Worm (Caenorhabditis elegans) whole organism, dauer: ENCODE data around the gene srh-282.

Experiments used
- unc-62 ChIP-seq: sonication (generic microtip); optimal IDR thresholded peaks from 2 replicates; lab custom pipeline; 2017; ENCODE audit warnings: missing biosample characterization, missing genetic modification reagents, missing genetic modification characterization

Gene srh-282

ce11 chrIV:273299-273698 lies at the start of gene srh-282:
Gene srh-282 (minus strand): TSS chrIV:273399.
- no peak for TF ChIP-seq unc-62 (GFP tag; lab: Kevin White, UChicago)

DNA sequence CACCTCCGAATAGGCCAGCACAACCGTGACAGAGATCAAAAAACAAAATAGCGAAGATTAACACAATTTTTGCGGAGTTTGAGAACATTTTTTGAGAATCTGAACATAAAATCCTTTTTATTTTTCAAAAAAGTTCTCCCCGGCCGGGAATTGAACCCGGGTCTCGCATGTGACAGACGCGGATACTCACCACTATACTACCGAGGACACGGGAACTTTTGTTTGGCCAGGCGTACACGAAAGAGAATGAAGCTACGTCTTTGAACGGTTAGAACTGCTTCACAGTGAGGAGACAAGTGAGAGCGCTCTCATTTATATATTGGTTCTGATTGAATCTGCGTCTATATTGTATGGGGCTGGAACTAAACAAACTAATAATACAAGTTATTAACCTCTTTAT lies 49.3 kb upstream of the srh-282 start, which contains the start of gene grl-26:
Gene grl-26 (minus strand): TSS at position 318 of the 400 bp plus-strand sequence.
- TF ChIP-seq unc-62 (GFP tag; lab: Kevin White, UChicago): no peak

DNA sequence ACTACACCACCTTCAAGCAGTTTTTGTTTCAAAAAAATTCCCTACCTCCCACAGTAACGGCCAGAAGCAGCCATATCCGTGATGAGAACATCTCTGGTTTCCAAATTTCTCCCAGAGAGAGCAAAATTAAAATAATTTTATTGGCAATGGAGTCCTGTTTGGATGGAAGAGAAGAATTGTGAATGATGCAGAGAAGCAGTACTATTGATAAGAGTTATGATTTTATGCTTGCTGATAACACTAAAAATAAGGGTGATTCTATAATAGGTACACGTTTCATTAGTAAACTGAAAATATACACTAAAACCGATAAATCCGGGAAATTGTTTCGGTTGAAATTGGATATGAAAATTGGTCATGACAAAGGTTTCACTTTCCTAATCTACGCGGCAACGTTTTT lies 47.2 kb upstream of the srh-282 start, which contains the start of gene dsc-4:
Gene dsc-4 (minus strand): TSS at position 165 of the 400 bp plus-strand sequence.
- TF ChIP-seq unc-62 (GFP tag; lab: Kevin White, UChicago): no peak

- TF ChIP-seq unc-62 (GFP tag; lab: Kevin White, UChicago): no peak
Observed at ce11 chrIV:319654-320053, 46.5 kb upstream of the srh-282 start.

DNA sequence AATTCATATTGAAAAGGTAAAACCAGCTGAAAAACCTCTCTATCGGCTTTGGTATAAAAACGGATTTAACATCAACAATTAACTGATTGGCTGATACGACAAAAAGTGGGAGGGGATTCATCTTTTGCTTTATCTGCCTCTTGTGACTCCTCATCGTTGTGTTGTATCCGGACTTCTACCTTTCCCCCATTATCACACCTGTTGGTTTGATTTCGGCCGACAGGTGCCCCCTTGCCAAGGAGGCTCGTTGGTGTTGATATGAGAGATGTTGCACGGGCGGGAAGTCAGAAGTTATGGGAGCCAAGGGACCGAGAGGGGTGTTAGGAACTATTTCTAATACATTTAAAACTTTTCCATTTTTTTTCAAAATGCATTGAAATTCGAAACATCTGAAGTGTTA lies 41.3 kb upstream of the srh-282 start:
- no peak for TF ChIP-seq unc-62 (GFP tag; lab: Kevin White, UChicago)

DNA sequence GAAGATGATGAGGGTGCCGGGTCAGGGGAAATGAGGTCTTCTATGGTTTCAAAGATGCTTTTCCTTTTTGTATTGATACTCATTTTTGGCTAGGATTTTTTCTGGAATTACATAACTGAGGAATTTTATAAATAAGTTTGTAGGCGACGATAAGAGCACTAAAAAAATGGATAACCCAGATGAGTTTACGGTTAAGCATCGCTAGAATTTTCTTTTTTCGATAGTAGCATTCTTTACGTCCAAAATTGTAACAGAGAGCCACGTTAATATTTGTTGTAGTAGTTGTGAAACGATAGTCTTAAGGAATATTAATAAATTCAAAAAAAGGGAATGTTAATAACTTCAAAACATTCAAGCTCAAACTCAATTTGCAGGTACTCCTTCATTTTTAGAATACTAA lies 40.4 kb upstream of the srh-282 start, which contains the start of gene snai-1:
Gene snai-1 (minus strand): TSS at position 101 of the 400 bp plus-strand sequence.
- TF ChIP-seq unc-62 (GFP tag; lab: Kevin White, UChicago): no peak

ce11 chrIV:309526-309925 lies 36.3 kb upstream of the srh-282 start:
- TF ChIP-seq unc-62 (GFP tag; lab: Kevin White, UChicago): no peak

ce11 chrIV:307205-307604 lies 34.0 kb upstream of the srh-282 start, which contains the start of gene swt-1:
Gene swt-1 (plus strand): TSS chrIV:307505.
- TF ChIP-seq unc-62 (GFP tag; lab: Kevin White, UChicago): no peak

DNA sequence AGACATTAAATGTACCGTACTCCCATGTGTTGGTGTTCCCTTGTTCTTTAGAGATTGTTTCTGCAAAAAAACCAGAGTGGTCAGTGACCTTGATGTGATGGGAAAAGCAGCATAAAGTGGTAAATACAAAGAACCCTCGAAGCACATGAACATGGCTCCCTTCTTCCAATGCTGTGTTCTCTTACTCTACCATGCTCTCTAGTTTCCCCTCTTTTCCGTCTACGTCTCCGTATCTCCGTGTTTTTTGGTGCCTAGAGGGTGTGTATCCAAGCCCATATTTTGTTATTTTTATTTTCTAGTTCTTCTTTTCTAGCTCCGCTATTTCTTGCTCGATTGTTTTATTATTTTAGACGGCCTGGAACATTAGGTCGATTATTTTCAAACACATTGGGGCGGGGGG lies 33.4 kb upstream of the srh-282 start:
- TF ChIP-seq unc-62 (GFP tag; lab: Kevin White, UChicago): no peak

DNA sequence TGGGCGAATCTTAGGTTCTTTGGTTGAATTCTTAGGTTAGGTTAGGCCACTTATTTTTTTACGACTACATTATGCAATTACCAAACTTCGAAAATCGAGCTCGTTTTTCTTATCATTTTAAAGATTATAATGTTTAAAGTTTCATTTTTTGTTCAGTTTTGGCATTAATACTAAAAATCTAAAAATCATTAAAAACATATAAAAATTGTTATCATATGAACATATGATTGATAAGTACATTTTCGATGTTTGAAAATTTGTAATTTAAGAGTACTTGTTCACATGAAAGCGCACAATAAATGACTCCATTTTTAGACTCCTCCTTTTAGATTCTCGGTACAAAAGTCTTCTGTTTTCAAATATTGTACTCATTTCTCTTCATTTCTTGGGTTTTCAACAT lies 31.9 kb upstream of the srh-282 start:
- no peak for TF ChIP-seq unc-62 (GFP tag; lab: Kevin White, UChicago)

DNA sequence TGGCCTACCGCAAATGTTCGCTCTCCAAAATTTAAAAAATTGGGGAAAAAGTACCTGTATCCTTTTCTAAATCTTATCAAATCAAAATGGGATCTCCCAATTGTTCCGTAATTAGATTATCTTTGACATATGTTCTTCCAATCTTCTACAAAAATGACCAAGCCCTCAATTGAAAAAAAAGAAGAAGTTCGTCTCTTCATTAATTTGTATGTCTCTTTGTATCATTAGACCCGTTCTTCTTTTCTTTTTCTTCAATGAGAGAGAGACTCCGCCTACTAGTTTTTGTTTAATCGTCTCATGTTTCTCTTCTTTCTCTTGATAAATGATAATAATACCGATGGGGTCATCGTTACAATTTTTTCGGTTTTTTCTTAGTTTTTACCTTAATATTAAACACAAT lies 30.1 kb upstream of the srh-282 start:
- TF ChIP-seq unc-62 (GFP tag; lab: Kevin White, UChicago): no peak

ce11 chrIV:302743-303142 lies 29.5 kb upstream of the srh-282 start:
- TF ChIP-seq unc-62 (GFP tag; lab: Kevin White, UChicago): no peak

- no peak for TF ChIP-seq unc-62 (GFP tag; lab: Kevin White, UChicago)
Observed at ce11 chrIV:300307-300706, 27.1 kb upstream of the srh-282 start.

DNA sequence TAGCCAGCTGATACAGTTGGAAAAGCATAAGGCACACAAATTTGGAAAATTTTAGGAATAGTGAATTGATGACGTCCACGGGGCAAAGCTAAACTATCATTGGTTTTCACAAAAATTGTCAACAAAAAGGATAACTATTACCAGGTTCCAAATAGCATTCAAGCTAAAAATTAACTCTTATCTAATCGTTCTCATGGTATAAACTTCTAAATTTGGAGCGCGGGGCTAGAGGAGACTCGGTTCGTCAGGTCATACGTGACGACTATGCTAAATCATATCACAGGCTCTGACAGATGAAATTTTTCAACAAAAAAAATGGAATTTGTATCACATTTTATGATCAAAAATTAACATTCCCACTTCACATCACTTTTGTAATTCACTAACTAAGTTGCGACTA lies 26.0 kb upstream of the srh-282 start:
- no peak for TF ChIP-seq unc-62 (GFP tag; lab: Kevin White, UChicago)

- TF ChIP-seq unc-62 (GFP tag; lab: Kevin White, UChicago): no peak
Observed at ce11 chrIV:298204-298603, 25.0 kb upstream of the srh-282 start, which contains the start of gene pnp-1. Gene pnp-1 (minus strand): TSS chrIV:298304.

DNA sequence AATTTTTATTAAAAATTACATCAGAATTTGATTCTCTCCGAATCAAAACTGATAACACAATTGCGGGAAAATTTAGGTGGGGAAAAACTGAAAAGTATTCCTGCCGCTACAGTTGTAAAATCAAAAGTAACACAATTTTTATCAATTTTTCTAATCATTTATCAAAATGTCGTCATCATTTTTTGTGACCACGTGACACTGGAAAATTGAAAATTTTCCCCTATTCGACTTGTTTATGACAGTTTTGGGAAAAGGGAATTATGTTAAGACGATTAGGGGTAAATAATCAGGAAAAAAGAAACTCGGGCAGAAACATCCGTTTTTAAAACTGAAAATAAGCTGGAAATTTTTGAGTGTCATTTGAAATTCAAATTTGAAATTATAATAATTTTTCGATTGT lies 23.6 kb upstream of the srh-282 start:
- TF ChIP-seq unc-62 (GFP tag; lab: Kevin White, UChicago): no peak

DNA sequence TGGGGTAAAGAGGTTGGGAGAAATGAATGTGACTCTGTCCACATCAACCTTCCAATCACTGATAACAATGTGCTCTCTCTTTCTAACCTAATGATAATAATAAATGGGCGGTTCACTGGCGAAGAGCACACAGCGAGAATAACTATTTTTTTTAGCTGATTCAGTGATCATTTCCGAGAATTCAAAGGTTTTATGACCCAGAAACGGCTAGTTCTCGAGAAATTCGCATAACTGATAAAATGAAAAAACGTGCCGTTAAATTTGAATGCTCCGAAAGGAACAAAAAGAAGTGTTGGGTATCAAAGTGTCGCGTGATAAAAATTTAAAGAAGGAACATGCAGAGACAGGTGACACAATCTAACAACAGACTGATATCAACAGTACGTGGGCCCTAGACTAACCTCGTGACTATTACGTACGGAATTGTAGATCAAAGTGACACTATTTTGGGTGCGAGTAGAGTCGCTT lies 22.6 kb upstream of the srh-282 start:
- no peak for TF ChIP-seq unc-62 (GFP tag; lab: Kevin White, UChicago)

ce11 chrIV:294737-295136 lies 21.5 kb upstream of the srh-282 start:
- TF ChIP-seq unc-62 (GFP tag; lab: Kevin White, UChicago): no peak
